Fruit fly (Drosophila melanogaster) whole organism, embryonic: ENCODE data around the gene crc.
A peak's percentile ranks its signal among the peaks of the same experiment; 100 is the strongest.

Experiments used
- Aef1 ChIP-seq: fragments of 200-800 bp; sonication (Bioruptor generic); IDR thresholded peaks from 3 replicates; pipeline ENCODE4 v1.3.6; 2022; ENCODE audit warnings: missing biosample characterization, missing genetic modification characterization
- BEAF-32 ChIP-seq: fragments of 200-800 bp; sonication (Bioruptor generic); optimal IDR thresholded peaks from 3 replicates; lab custom pipeline; 2017; ENCODE audit warnings: missing biosample characterization, missing genetic modification characterization, mild to moderate bottlenecking, moderate library complexity, missing genetic modification reagents
- BtbVII ChIP-seq: fragments of 200-800 bp; sonication (Bioruptor generic); optimal IDR thresholded peaks from 3 replicates; lab custom pipeline; 2017; ENCODE audit warnings: missing biosample characterization, mild to moderate bottlenecking, missing genetic modification characterization
- CG10147 ChIP-seq: fragments of 200-800 bp; sonication (Bioruptor generic); optimal IDR thresholded peaks from 2 replicates; lab custom pipeline; 2019; ENCODE audit warnings: missing biosample characterization, mild to moderate bottlenecking, missing genetic modification characterization, moderate library complexity
- CG10209 ChIP-seq: fragments of 200-800 bp; sonication (Bioruptor generic); optimal IDR thresholded peaks from 3 replicates; lab custom pipeline; 2017; ENCODE audit warnings: missing biosample characterization, mild to moderate bottlenecking, missing genetic modification characterization, missing genetic modification reagents
- CG10979 ChIP-seq: fragments of 200-800 bp; sonication (Bioruptor generic); optimal IDR thresholded peaks from 2 replicates; lab custom pipeline; 2018; ENCODE audit warnings: missing biosample characterization, mild to moderate bottlenecking, missing genetic modification characterization, moderate library complexity
- CG12104 ChIP-seq: fragments of 200-800 bp; sonication (Bioruptor generic); optimal IDR thresholded peaks from 3 replicates; lab custom pipeline; 2016; ENCODE audit warnings: missing biosample characterization, missing genetic modification characterization
- CG14860 ChIP-seq: fragments of 200-800 bp; sonication (Bioruptor generic); IDR thresholded peaks from 3 replicates; pipeline ENCODE4 v1.3.6; 2022; ENCODE audit warnings: missing biosample characterization, missing genetic modification characterization; ENCODE audit not compliant: partially characterized antibody
- CG1529 ChIP-seq: fragments of 200-800 bp; sonication (Bioruptor generic); optimal IDR thresholded peaks from 3 replicates; lab custom pipeline; 2018; ENCODE audit warnings: missing biosample characterization, missing genetic modification characterization
- CG18764 ChIP-seq: fragments of 200-800 bp; sonication (Bioruptor generic); optimal IDR thresholded peaks from 3 replicates; lab custom pipeline; 2016; ENCODE audit warnings: missing biosample characterization, missing genetic modification characterization
- CG3065 ChIP-seq: fragments of 200-800 bp; sonication (Bioruptor generic); optimal IDR thresholded peaks from 2 replicates; lab custom pipeline; 2016; ENCODE audit warnings: missing biosample characterization, missing genetic modification characterization
- CG3847 ChIP-seq: fragments of 200-800 bp; sonication (Bioruptor generic); IDR thresholded peaks from 2 replicates; pipeline ENCODE4 v1.3.6; 2022; ENCODE audit warnings: missing biosample characterization, missing genetic modification characterization
- CG4730 ChIP-seq: fragments of 200-800 bp; sonication (Bioruptor generic); IDR thresholded peaks from 2 replicates; pipeline ENCODE4 v1.3.6; 2022; ENCODE audit warnings: missing biosample characterization, missing genetic modification characterization
- CG4854 ChIP-seq: fragments of 200-800 bp; sonication (Bioruptor generic); optimal IDR thresholded peaks from 2 replicates; lab custom pipeline; 2016; ENCODE audit warnings: missing biosample characterization, missing genetic modification characterization, inconsistent platforms
- CG8478 ChIP-seq: fragments of >200 bp; optimal IDR thresholded peaks from 2 replicates; lab custom pipeline; 2018
- CTCF ChIP-seq: fragments of 200-800 bp; sonication (Bioruptor generic); optimal IDR thresholded peaks from 2 replicates; lab custom pipeline; 2017; ENCODE audit warnings: missing biosample characterization, mild to moderate bottlenecking, missing genetic modification characterization, moderate library complexity
- CoRest ChIP-seq: fragments of 200-800 bp; sonication (Bioruptor generic); optimal IDR thresholded peaks from 3 replicates; lab custom pipeline; 2018; ENCODE audit warnings: missing biosample characterization, mild to moderate bottlenecking, missing genetic modification characterization, moderate library complexity
- Ets97D ChIP-seq: fragments of 200-800 bp; sonication (Bioruptor generic); optimal IDR thresholded peaks from 3 replicates; lab custom pipeline; 2016; ENCODE audit warnings: missing biosample characterization, missing genetic modification characterization
- Fer3 ChIP-seq: fragments of 200-800 bp; sonication (Bioruptor generic); optimal IDR thresholded peaks from 2 replicates; lab custom pipeline; 2018; ENCODE audit warnings: missing biosample characterization, mild to moderate bottlenecking, missing genetic modification characterization, moderate library complexity
- H2.0 ChIP-seq: fragments of 200-800 bp; sonication (Bioruptor generic); IDR thresholded peaks from 2 replicates; pipeline ENCODE4 v1.3.6; 2022; ENCODE audit warnings: missing biosample characterization, missing genetic modification characterization
- HLH4C ChIP-seq: fragments of 200-800 bp; sonication (Bioruptor generic); IDR thresholded peaks from 3 replicates; pipeline ENCODE4 v1.3.6; 2022; ENCODE audit warnings: missing biosample characterization, missing genetic modification characterization; ENCODE audit not compliant: partially characterized antibody
- HmgD ChIP-seq: fragments of 200-800 bp; sonication (Bioruptor generic); optimal IDR thresholded peaks from 3 replicates; lab custom pipeline; 2016; ENCODE audit warnings: missing biosample characterization, missing genetic modification characterization
- Jarid2 ChIP-seq: fragments of 200-800 bp; sonication (Bioruptor generic); optimal IDR thresholded peaks from 3 replicates; lab custom pipeline; 2017; ENCODE audit warnings: mild to moderate bottlenecking, missing biosample characterization, missing genetic modification reagents, missing genetic modification characterization
- Mad ChIP-seq: fragments of 200-800 bp; sonication (Bioruptor generic); optimal IDR thresholded peaks from 2 replicates; lab custom pipeline; 2016; ENCODE audit warnings: missing biosample characterization, missing genetic modification characterization
- Max ChIP-seq: fragments of 200-800 bp; sonication (Bioruptor generic); optimal IDR thresholded peaks from 2 replicates; lab custom pipeline; 2016; ENCODE audit warnings: missing biosample characterization, mild to moderate bottlenecking, missing genetic modification characterization
- Mrtf ChIP-seq: fragments of 200-800 bp; sonication (Bioruptor generic); IDR thresholded peaks from 3 replicates; pipeline ENCODE4 v1.3.6; 2022; ENCODE audit warnings: missing biosample characterization, missing genetic modification characterization
- NK7.1 ChIP-seq: fragments of 200-800 bp; sonication (Bioruptor generic); optimal IDR thresholded peaks from 3 replicates; lab custom pipeline; 2016; ENCODE audit warnings: missing biosample characterization, missing genetic modification characterization
- Ravus ChIP-seq: fragments of 200-800 bp; sonication (Bioruptor generic); IDR thresholded peaks from 2 replicates; pipeline ENCODE4 v1.3.6; 2022; ENCODE audit warnings: missing biosample characterization, missing genetic modification characterization
- Scr ChIP-seq: fragments of 200-800 bp; sonication (Bioruptor generic); IDR thresholded peaks from 2 replicates; pipeline ENCODE4 v1.3.6; 2022; ENCODE audit warnings: missing biosample characterization, missing genetic modification characterization; ENCODE audit not compliant: partially characterized antibody
- Sox102F ChIP-seq: fragments of 200-800 bp; sonication (Bioruptor generic); optimal IDR thresholded peaks from 2 replicates; lab custom pipeline; 2018; ENCODE audit warnings: missing biosample characterization, mild to moderate bottlenecking, missing genetic modification characterization, moderate library complexity
- TFAM ChIP-seq: fragments of 200-800 bp; sonication (Bioruptor generic); optimal IDR thresholded peaks from 2 replicates; lab custom pipeline; 2017; ENCODE audit warnings: missing biosample characterization, missing genetic modification characterization, inconsistent platforms
- abd-A ChIP-seq: fragments of 200-800 bp; sonication (Bioruptor generic); optimal IDR thresholded peaks from 3 replicates; lab custom pipeline; 2019; ENCODE audit warnings: missing biosample characterization, mild to moderate bottlenecking, missing genetic modification characterization, moderate library complexity
- caup ChIP-seq: fragments of 200-800 bp; sonication (Bioruptor generic); optimal IDR thresholded peaks from 3 replicates; lab custom pipeline; 2017; ENCODE audit warnings: missing biosample characterization, mild to moderate bottlenecking, missing genetic modification characterization, moderate library complexity; ENCODE audit not compliant: severe bottlenecking
- chif ChIP-seq, 2 experiments: fragments of 200-800 bp; sonication (Bioruptor generic); optimal IDR thresholded peaks; 3 replicates each; lab custom pipeline; 2016; ENCODE audit warnings: missing biosample characterization in 2 of 2, missing genetic modification characterization in 2 of 2
- crc ChIP-seq: fragments of 200-800 bp; sonication (Bioruptor generic); optimal IDR thresholded peaks from 2 replicates; lab custom pipeline; 2016; ENCODE audit warnings: missing biosample characterization, missing genetic modification characterization
- danr ChIP-seq: fragments of 200-800 bp; sonication (Bioruptor generic); IDR thresholded peaks from 2 replicates; pipeline ENCODE4 v1.3.6; 2022; ENCODE audit warnings: missing biosample characterization, missing genetic modification characterization
- dpn ChIP-seq, 2 experiments: fragments of 200-800 bp; sonication (Bioruptor generic); optimal IDR thresholded peaks; 3 replicates each; lab custom pipeline; 2016; ENCODE audit warnings: missing biosample characterization in 2 of 2, missing genetic modification characterization in 2 of 2
- jigr1 ChIP-seq: fragments of 200-800 bp; sonication (Bioruptor generic); IDR thresholded peaks from 3 replicates; pipeline ENCODE4 v1.3.6; 2022; ENCODE audit warnings: missing biosample characterization, missing genetic modification characterization
- oc ChIP-seq: fragments of 200-800 bp; sonication (Bioruptor generic); optimal IDR thresholded peaks from 2 replicates; lab custom pipeline; 2018; ENCODE audit warnings: missing biosample characterization, mild to moderate bottlenecking, missing genetic modification characterization, moderate library complexity
- pho ChIP-seq: fragments of 200-800 bp; sonication (Bioruptor generic); optimal IDR thresholded peaks from 2 replicates; lab custom pipeline; 2016; ENCODE audit warnings: missing biosample characterization, missing genetic modification characterization
- pum ChIP-seq: fragments of 200-800 bp; sonication (Bioruptor generic); optimal IDR thresholded peaks from 2 replicates; lab custom pipeline; 2016; ENCODE audit warnings: missing biosample characterization, missing genetic modification characterization
- rib ChIP-seq: fragments of 200-800 bp; sonication (Bioruptor generic); IDR thresholded peaks from 2 replicates; pipeline ENCODE4 v1.3.6; 2022; ENCODE audit warnings: missing biosample characterization, missing genetic modification characterization
- sens ChIP-seq: fragments of 200-800 bp; sonication (Bioruptor generic); peaks from one replicate; lab custom pipeline; 2016; ENCODE audit warnings: missing biosample characterization, missing genetic modification characterization
- sens-2 ChIP-seq: fragments of 200-800 bp; sonication (Bioruptor generic); IDR thresholded peaks from 2 replicates; pipeline ENCODE4 v1.3.6; 2022; ENCODE audit warnings: missing biosample characterization, missing genetic modification characterization
- seq ChIP-seq: fragments of 200-800 bp; sonication (Bioruptor generic); IDR thresholded peaks from 2 replicates; pipeline ENCODE4 v1.3.6; 2022; ENCODE audit warnings: missing biosample characterization, missing genetic modification characterization
- slou ChIP-seq: fragments of 200-800 bp; sonication (Bioruptor generic); optimal IDR thresholded peaks from 3 replicates; lab custom pipeline; 2016; ENCODE audit warnings: missing biosample characterization, missing genetic modification characterization
- sr ChIP-seq: fragments of 200-800 bp; sonication (Bioruptor generic); IDR thresholded peaks from 3 replicates; pipeline ENCODE4 v1.3.6; 2022; ENCODE audit warnings: missing biosample characterization, missing genetic modification characterization
- tap ChIP-seq: fragments of 200-800 bp; optimal IDR thresholded peaks from 3 replicates; lab custom pipeline; 2019; ENCODE audit warnings: missing biosample characterization, mild to moderate bottlenecking, missing genetic modification characterization, moderate library complexity
- twi ChIP-seq: fragments of 200-800 bp; optimal IDR thresholded peaks from 2 replicates; lab custom pipeline; 2019; ENCODE audit warnings: missing biosample characterization, mild to moderate bottlenecking, missing genetic modification characterization, moderate library complexity
- vvl ChIP-seq: fragments of 200-800 bp; sonication (Bioruptor generic); IDR thresholded peaks from 2 replicates; pipeline ENCODE4 v1.3.6; 2022; ENCODE audit warnings: missing biosample characterization, missing genetic modification characterization
- zen2 ChIP-seq: fragments of 200-800 bp; sonication (Bioruptor generic); IDR thresholded peaks from 3 replicates; pipeline ENCODE4 v1.3.6; 2022; ENCODE audit warnings: missing biosample characterization, missing genetic modification characterization; ENCODE audit not compliant: partially characterized antibody
- zf30C ChIP-seq: fragments of 200-800 bp; sonication (Bioruptor generic); optimal IDR thresholded peaks from 3 replicates; lab custom pipeline; 2018; ENCODE audit warnings: missing biosample characterization, mild to moderate bottlenecking, missing genetic modification characterization

crc gene

dm6 chr2L:21309058-21309753, 1.5 kb upstream of the crc start (continued):
- TF ChIP-seq BtbVII (peak; percentile 19), slou (GFP tag; lab: Kevin White, UChicago) (no peak), pum (GFP tag; lab: Kevin White, UChicago) (no peak), Ets97D (GFP tag; lab: Kevin White, UChicago) (no peak), Aef1 (GFP tag; lab: Robert Waterston, UW) (no peak), CG4730 (GFP tag; lab: Robert Waterston, UW) (no peak), TFAM (GFP tag; lab: Kevin White, UChicago) (no peak), CG3847 (GFP tag; lab: Robert Waterston, UW) (no peak), H2.0 (GFP tag; lab: Robert Waterston, UW) (no peak), CoRest (tag; lab: Kevin White, UChicago) (no peak), CG12104 (GFP tag; lab: Kevin White, UChicago) (no peak), twi (tag; lab: Kevin White, UChicago) (no peak), BEAF-32 (GFP tag; lab: Kevin White, UChicago) (no peak), vvl (GFP tag; lab: Robert Waterston, UW) (peak; percentile 32; the same call in 1 of the 2 replicates), danr (no peak), oc (tag; lab: Kevin White, UChicago) (no peak), Jarid2 (GFP tag; lab: Kevin White, UChicago) (peak; percentile 81), tap (no peak), CG4854 (no peak), CG10147 (GFP tag; lab: Kevin White, UChicago) (no peak), Scr (GFP tag; lab: Robert Waterston, UW) (no peak), NK7.1 (GFP tag; lab: Kevin White, UChicago) (no peak), zf30C (GFP tag; lab: Kevin White, UChicago) (no peak), rib (GFP tag; lab: Robert Waterston, UW) (peak; percentile 85), Sox102F (GFP tag; lab: Kevin White, UChicago) (no peak), HLH4C (GFP tag; lab: Robert Waterston, UW) (no peak; the same call in 2 of the 3 replicates), dpn (GFP tag; optimal IDR thresholded peaks at IDR 0.05; lab: Kevin White, UChicago) (no peak), CG14860 (no peak), abd-A (tag; lab: Kevin White, UChicago) (no peak), CG10979 (tag; lab: Kevin White, UChicago) (no peak), CG1529 (GFP tag; lab: Kevin White, UChicago) (no peak), pho (GFP tag; lab: Kevin White, UChicago) (no peak), crc (no peak), CG18764 (GFP tag; lab: Kevin White, UChicago) (no peak), CTCF (GFP tag; lab: Kevin White, UChicago) (no peak), CG8478 (lab: Kevin White, UChicago) (no peak), CG10209 (no peak), seq (no peak), zen2 (no peak), chif (GFP tag; optimal IDR thresholded peaks at IDR 0.05; lab: Kevin White, UChicago) (no peak), CG3065 (GFP tag; lab: Kevin White, UChicago) (no peak), Fer3 (tag; lab: Kevin White, UChicago) (no peak), Mad (GFP tag; lab: Kevin White, UChicago) (no peak), sr (GFP tag; lab: Robert Waterston, UW) (no peak), jigr1 (GFP tag; lab: Robert Waterston, UW) (no peak), sens-2 (GFP tag; lab: Robert Waterston, UW) (no peak), HmgD (GFP tag; lab: Kevin White, UChicago) (no peak), Mrtf (no peak), sens (peak; percentile 68), caup (GFP tag; lab: Kevin White, UChicago) (peak; percentile 59), Ravus (GFP tag; lab: Robert Waterston, UW) (no peak), Max (GFP tag; lab: Kevin White, UChicago) (no peak)
